Worm (Caenorhabditis elegans): ENCODE data around the gene mat-2.

ce11 chrII:11128989-11129388 lies 16.5 kb downstream of the mat-2 start, which contains the start of gene F40F8.3:
- TF ChIP-seq elt-3 (tag; optimal IDR thresholded peaks at IDR 0.05) (no peak), elt-1 (tag; optimal IDR thresholded peaks at IDR 0.05; ENCODE audit: borderline replicate concordance, insufficient read depth) (no peak), mab-5 (tag; optimal IDR thresholded peaks at IDR 0.05) (no peak), tbx-8 (GFP tag; optimal IDR thresholded peaks at IDR 0.05) (no peak)
